Worm (Caenorhabditis elegans): ENCODE measurements around the gene grd-8.
A peak's percentile ranks its signal among the peaks of the same experiment; 100 is the strongest.

DNA sequence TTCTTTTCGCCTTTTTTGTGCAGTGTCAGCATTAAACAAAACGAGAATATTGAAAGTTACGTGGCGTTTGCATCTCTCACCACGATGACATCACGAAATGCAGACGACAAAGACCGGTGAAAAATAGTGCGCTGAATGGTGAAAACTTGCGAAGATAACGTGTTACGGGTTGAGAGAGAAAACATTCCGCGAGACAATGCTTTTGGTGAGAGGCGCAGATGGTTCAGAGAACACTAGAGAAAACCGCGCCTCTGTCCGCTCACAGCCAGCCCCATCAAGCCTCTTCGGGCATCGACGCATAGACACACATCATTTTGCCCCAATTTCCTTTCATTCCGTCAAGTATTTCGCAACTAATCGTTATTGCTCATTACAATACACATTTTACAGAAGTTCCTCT lies 12.3 kb downstream of the grd-8 start, which contains the start of the genes C37C3.9 and C37C3.18:
- TF ChIP-seq nhr-76 (tag; optimal IDR thresholded peaks at IDR 0.05) (no peak), elt-3 (tag; optimal IDR thresholded peaks at IDR 0.05) (no peak), lsy-2 (tag; optimal IDR thresholded peaks at IDR 0.05) (peak; percentile 51), unc-62 (GFP tag; optimal IDR thresholded peaks at IDR 0.05) (peak; percentile 46), ztf-11 (tag; optimal IDR thresholded peaks at IDR 0.05) (no peak), snpc-4 (tag; optimal IDR thresholded peaks at IDR 0.05) (no peak), tbx-8 (GFP tag; optimal IDR thresholded peaks at IDR 0.05) (no peak), ham-2 (GFP tag; optimal IDR thresholded peaks at IDR 0.05) (peak; percentile 66), nhr-237 (tag; optimal IDR thresholded peaks at IDR 0.05) (peak; percentile 49)
